Fruit fly (Drosophila melanogaster): ENCODE data around the gene Rh4.

The Rh4 gene

dm6 chr3L:16872487-16872955 lies 10.2 kb upstream of the Rh4 start:
- TF ChIP-seq CG1620 (GFP tag; optimal IDR thresholded peaks at IDR 0.05) (no peak), pad (GFP tag; optimal IDR thresholded peaks at IDR 0.05) (no peak), Clk (GFP tag; optimal IDR thresholded peaks at IDR 0.05) (no peak), CG11617 (GFP tag; optimal IDR thresholded peaks at IDR 0.05) (no peak), Mnt (GFP tag; optimal IDR thresholded peaks at IDR 0.05) (no peak), CG33017 (tag; optimal IDR thresholded peaks at IDR 0.05) (no peak), bab1 (GFP tag; optimal IDR thresholded peaks at IDR 0.05) (no peak), cic (GFP tag; optimal IDR thresholded peaks at IDR 0.05) (no peak), CG12768 (GFP tag; optimal IDR thresholded peaks at IDR 0.05) (no peak), CG7101 (tag; optimal IDR thresholded peaks at IDR 0.05) (no peak), CG14711 (tag; optimal IDR thresholded peaks at IDR 0.05) (no peak), Crg-1 (GFP tag; optimal IDR thresholded peaks at IDR 0.05) (no peak), cnc (optimal IDR thresholded peaks at IDR 0.05) (no peak), toe (GFP tag; optimal IDR thresholded peaks at IDR 0.05) (no peak), ovo (GFP tag; optimal IDR thresholded peaks at IDR 0.05) (no peak), Hr96 (GFP tag; optimal IDR thresholded peaks at IDR 0.05) (no peak), tj (GFP tag; optimal IDR thresholded peaks at IDR 0.05) (no peak), CG7045 (GFP tag; optimal IDR thresholded peaks at IDR 0.05) (no peak), CG5204 (GFP tag; optimal IDR thresholded peaks at IDR 0.05) (no peak)

- no peak for TF ChIP-seq toe (GFP tag; optimal IDR thresholded peaks at IDR 0.05)
- TF ChIP-seq Crg-1 (GFP tag; optimal IDR thresholded peaks at IDR 0.05), result no peak
- TF ChIP-seq CG33017 (tag; optimal IDR thresholded peaks at IDR 0.05), result no peak
- TF ChIP-seq CG7045 (GFP tag; optimal IDR thresholded peaks at IDR 0.05), result no peak
- no peak for TF ChIP-seq CG5204 (GFP tag; optimal IDR thresholded peaks at IDR 0.05)
- no peak for TF ChIP-seq CG12768 (GFP tag; optimal IDR thresholded peaks at IDR 0.05)
- no peak for TF ChIP-seq tj (GFP tag; optimal IDR thresholded peaks at IDR 0.05)
- TF ChIP-seq CG1620 (GFP tag; optimal IDR thresholded peaks at IDR 0.05), result no peak
- no peak for TF ChIP-seq CG11617 (GFP tag; optimal IDR thresholded peaks at IDR 0.05)
- no peak for TF ChIP-seq cic (GFP tag; optimal IDR thresholded peaks at IDR 0.05)
- TF ChIP-seq Mnt (GFP tag; optimal IDR thresholded peaks at IDR 0.05), result no peak
- no peak for TF ChIP-seq Hr96 (GFP tag; optimal IDR thresholded peaks at IDR 0.05)
- TF ChIP-seq pad (GFP tag; optimal IDR thresholded peaks at IDR 0.05), result no peak
- TF ChIP-seq bab1 (GFP tag; optimal IDR thresholded peaks at IDR 0.05), result no peak
- no peak for TF ChIP-seq CG14711 (tag; optimal IDR thresholded peaks at IDR 0.05)
- no peak for TF ChIP-seq ovo (GFP tag; optimal IDR thresholded peaks at IDR 0.05)
- no peak for TF ChIP-seq cnc (optimal IDR thresholded peaks at IDR 0.05)
- no peak for TF ChIP-seq CG7101 (tag; optimal IDR thresholded peaks at IDR 0.05)
- TF ChIP-seq kay (GFP tag; ENCODE audit: borderline replicate concordance), result no peak
Measured at dm6 chr3L:16871630-16872029, 9.3 kb upstream of the Rh4 start.

- no peak for TF ChIP-seq Clk (GFP tag; optimal IDR thresholded peaks at IDR 0.05)
- no peak for TF ChIP-seq pad (GFP tag; optimal IDR thresholded peaks at IDR 0.05)
- TF ChIP-seq bab1 (GFP tag; optimal IDR thresholded peaks at IDR 0.05), result no peak
- no peak for TF ChIP-seq CG1620 (GFP tag; optimal IDR thresholded peaks at IDR 0.05)
- TF ChIP-seq cic (GFP tag; optimal IDR thresholded peaks at IDR 0.05), result no peak
- no peak for TF ChIP-seq CG14711 (tag; optimal IDR thresholded peaks at IDR 0.05)
- no peak for TF ChIP-seq Mnt (GFP tag; optimal IDR thresholded peaks at IDR 0.05)
- no peak for TF ChIP-seq ovo (GFP tag; optimal IDR thresholded peaks at IDR 0.05)
- no peak for TF ChIP-seq Hr96 (GFP tag; optimal IDR thresholded peaks at IDR 0.05)
- no peak for TF ChIP-seq Crg-1 (GFP tag; optimal IDR thresholded peaks at IDR 0.05)
- TF ChIP-seq kay (GFP tag; ENCODE audit: borderline replicate concordance), result no peak
- TF ChIP-seq CG12768 (GFP tag; optimal IDR thresholded peaks at IDR 0.05), result no peak
- no peak for TF ChIP-seq toe (GFP tag; optimal IDR thresholded peaks at IDR 0.05)
- TF ChIP-seq CG7101 (tag; optimal IDR thresholded peaks at IDR 0.05), result no peak
- no peak for TF ChIP-seq CG7045 (GFP tag; optimal IDR thresholded peaks at IDR 0.05)
- TF ChIP-seq CG11617 (GFP tag; optimal IDR thresholded peaks at IDR 0.05), result no peak
- TF ChIP-seq CG5204 (GFP tag; optimal IDR thresholded peaks at IDR 0.05), result no peak
- no peak for TF ChIP-seq tj (GFP tag; optimal IDR thresholded peaks at IDR 0.05)
- TF ChIP-seq cnc (optimal IDR thresholded peaks at IDR 0.05), result no peak
- no peak for TF ChIP-seq CG33017 (tag; optimal IDR thresholded peaks at IDR 0.05)
Measured at dm6 chr3L:16870723-16871137, 8.4 kb upstream of the Rh4 start.

dm6 chr3L:16867190-16867589 lies 4.9 kb upstream of the Rh4 start:
- TF ChIP-seq cnc (optimal IDR thresholded peaks at IDR 0.05) (no peak), CG14711 (tag; optimal IDR thresholded peaks at IDR 0.05) (no peak), CG12768 (GFP tag; optimal IDR thresholded peaks at IDR 0.05) (no peak), Mnt (GFP tag; optimal IDR thresholded peaks at IDR 0.05) (no peak), Clk (GFP tag; optimal IDR thresholded peaks at IDR 0.05) (no peak), toe (GFP tag; optimal IDR thresholded peaks at IDR 0.05) (no peak), Crg-1 (GFP tag; optimal IDR thresholded peaks at IDR 0.05) (no peak), CG5204 (GFP tag; optimal IDR thresholded peaks at IDR 0.05) (no peak), Hr96 (GFP tag; optimal IDR thresholded peaks at IDR 0.05) (no peak), CG7101 (tag; optimal IDR thresholded peaks at IDR 0.05) (no peak), tj (GFP tag; optimal IDR thresholded peaks at IDR 0.05) (no peak), bab1 (GFP tag; optimal IDR thresholded peaks at IDR 0.05) (no peak), CG7045 (GFP tag; optimal IDR thresholded peaks at IDR 0.05) (no peak), ovo (GFP tag; optimal IDR thresholded peaks at IDR 0.05) (no peak), kay (GFP tag; ENCODE audit: borderline replicate concordance) (no peak), cic (GFP tag; optimal IDR thresholded peaks at IDR 0.05) (no peak), CG11617 (GFP tag; optimal IDR thresholded peaks at IDR 0.05) (no peak), CG1620 (GFP tag; optimal IDR thresholded peaks at IDR 0.05) (no peak), CG33017 (tag; optimal IDR thresholded peaks at IDR 0.05) (no peak), pad (GFP tag; optimal IDR thresholded peaks at IDR 0.05) (no peak)

- TF ChIP-seq kay (GFP tag; ENCODE audit: borderline replicate concordance) (no peak), cnc (optimal IDR thresholded peaks at IDR 0.05) (no peak), CG14711 (tag; optimal IDR thresholded peaks at IDR 0.05) (no peak), CG33017 (tag; optimal IDR thresholded peaks at IDR 0.05) (no peak), ovo (GFP tag; optimal IDR thresholded peaks at IDR 0.05) (no peak)
Measured at dm6 chr3L:16865832-16866163, 3.5 kb upstream of the Rh4 start.

All from whole organism, adult.